Worm (Caenorhabditis elegans) whole organism, late embryonic: ENCODE data around the gene K05F6.8.

Experiments used
- C08G9.2 ChIP-seq: sonication (generic microtip); optimal IDR thresholded peaks from 2 replicates; lab custom pipeline; 2016; ENCODE audit warnings: mild to moderate bottlenecking, missing genetic modification characterization, moderate library complexity, missing compliant biosample characterization
- C38D4.7 ChIP-seq: fragments of 200-800 bp; sonication (Bioruptor generic); optimal IDR thresholded peaks from 2 replicates; lab custom pipeline; 2018; ENCODE audit warnings: mild to moderate bottlenecking, missing genetic modification characterization, moderate library complexity, missing compliant biosample characterization
- F13H6.1 ChIP-seq: sonication (generic microtip); optimal IDR thresholded peaks from 2 replicates; lab custom pipeline; 2016; ENCODE audit warnings: missing genetic modification characterization, missing compliant biosample characterization
- K02D7.2 ChIP-seq: sonication (generic microtip); optimal IDR thresholded peaks from 2 replicates; lab custom pipeline; 2017; ENCODE audit warnings: mild to moderate bottlenecking, missing genetic modification characterization, missing compliant biosample characterization
- K09A11.1 ChIP-seq: sonication (generic microtip); optimal IDR thresholded peaks from 2 replicates; lab custom pipeline; 2017; ENCODE audit warnings: antibody characterized with exemption, mild to moderate bottlenecking, missing genetic modification characterization, missing compliant biosample characterization; ENCODE audit not compliant: insufficient read depth
- T23F11.4 ChIP-seq: fragments of 200-800 bp; sonication (Bioruptor generic); optimal IDR thresholded peaks from 2 replicates; lab custom pipeline; 2018; ENCODE audit warnings: mild to moderate bottlenecking, missing genetic modification characterization, missing compliant biosample characterization
- Y22D7AL.16 ChIP-seq: sonication (generic microtip); optimal IDR thresholded peaks from 2 replicates; lab custom pipeline; 2016; ENCODE audit warnings: missing genetic modification characterization, missing compliant biosample characterization
- ama-1 ChIP-seq: fragments of 150-350 bp; optimal IDR thresholded peaks from 2 replicates; lab custom pipeline; 2014
- ceh-18 ChIP-seq: sonication (generic microtip); optimal IDR thresholded peaks from 2 replicates; lab custom pipeline; 2016; ENCODE audit warnings: missing genetic modification characterization, missing compliant biosample characterization
- ceh-22 ChIP-seq: sonication (generic microtip); optimal IDR thresholded peaks from 2 replicates; lab custom pipeline; 2017; ENCODE audit warnings: missing biosample characterization, missing genetic modification characterization
- ceh-24 ChIP-seq: sonication (generic microtip); optimal IDR thresholded peaks from 2 replicates; lab custom pipeline; 2016; ENCODE audit warnings: mild to moderate bottlenecking, missing genetic modification characterization, missing compliant biosample characterization
- ceh-31 ChIP-seq: sonication (generic microtip); optimal IDR thresholded peaks from 2 replicates; lab custom pipeline; 2016; ENCODE audit warnings: missing genetic modification characterization, missing compliant biosample characterization
- ceh-34 ChIP-seq: sonication (generic microtip); optimal IDR thresholded peaks from 2 replicates; lab custom pipeline; 2016; ENCODE audit warnings: mild to moderate bottlenecking, missing genetic modification characterization, missing compliant biosample characterization
- ceh-45 ChIP-seq: fragments of 200-800 bp; sonication (Bioruptor generic); IDR thresholded peaks from 2 replicates; pipeline ENCODE4 v1.3.6; 2022; ENCODE audit warnings: missing genetic modification reagents, missing genetic modification characterization, missing compliant biosample characterization
- ceh-6 ChIP-seq: fragments of 200-800 bp; sonication (Bioruptor generic); optimal IDR thresholded peaks from 2 replicates; lab custom pipeline; 2018; ENCODE audit warnings: mild to moderate bottlenecking, missing genetic modification characterization, missing compliant biosample characterization
- ceh-9 ChIP-seq: sonication (generic microtip); optimal IDR thresholded peaks from 2 replicates; lab custom pipeline; 2016; ENCODE audit warnings: mild to moderate bottlenecking, missing genetic modification characterization, inconsistent platforms, missing compliant biosample characterization
- che-1 ChIP-seq: sonication (generic microtip); optimal IDR thresholded peaks from 2 replicates; lab custom pipeline; 2016; ENCODE audit warnings: mild to moderate bottlenecking, missing genetic modification characterization, missing compliant biosample characterization
- dmd-4 ChIP-seq: sonication (generic microtip); optimal IDR thresholded peaks from 2 replicates; lab custom pipeline; 2016; ENCODE audit warnings: borderline replicate concordance, missing genetic modification characterization, missing compliant biosample characterization
- elt-2 ChIP-seq: sonication (generic microtip); optimal IDR thresholded peaks from 2 replicates; lab custom pipeline; 2016; ENCODE audit warnings: missing genetic modification reagents, missing genetic modification characterization, missing compliant biosample characterization
- ets-4 ChIP-seq: sonication (generic microtip); optimal IDR thresholded peaks from 2 replicates; lab custom pipeline; 2016; ENCODE audit warnings: missing genetic modification characterization, missing compliant biosample characterization
- fax-1 ChIP-seq: sonication (generic microtip); optimal IDR thresholded peaks from 2 replicates; lab custom pipeline; 2016; ENCODE audit warnings: missing genotype, missing genetic modification characterization, missing compliant biosample characterization
- fkh-10 ChIP-seq: fragments of 150-350 bp; optimal IDR thresholded peaks from 2 replicates; lab custom pipeline; 2014; ENCODE audit warnings: missing biosample characterization, missing genetic modification reagents, missing genetic modification characterization
- gmeb-2 ChIP-seq: sonication (generic microtip); optimal IDR thresholded peaks from 2 replicates; lab custom pipeline; 2016; ENCODE audit warnings: missing genetic modification characterization, inconsistent platforms, missing compliant biosample characterization
- hlh-13 ChIP-seq: fragments of 200-800 bp; sonication (Bioruptor generic); optimal IDR thresholded peaks from 2 replicates; lab custom pipeline; 2018; ENCODE audit warnings: mild to moderate bottlenecking, missing genetic modification characterization, missing compliant biosample characterization
- hlh-6 ChIP-seq: sonication (generic microtip); optimal IDR thresholded peaks from 2 replicates; lab custom pipeline; 2016; ENCODE audit warnings: missing genotype, missing genetic modification characterization, missing compliant biosample characterization
- hlh-8 ChIP-seq: sonication (generic microtip); optimal IDR thresholded peaks from 2 replicates; lab custom pipeline; 2016; ENCODE audit warnings: missing genotype, missing genetic modification characterization, missing compliant biosample characterization
- lin-11 ChIP-seq: fragments of 200-800 bp; sonication (Bioruptor generic); optimal IDR thresholded peaks from 2 replicates; lab custom pipeline; 2018; ENCODE audit warnings: mild to moderate bottlenecking, missing genetic modification characterization, missing compliant biosample characterization
- madf-2 ChIP-seq: sonication (generic microtip); optimal IDR thresholded peaks from 2 replicates; lab custom pipeline; 2017; ENCODE audit warnings: missing genetic modification characterization, missing compliant biosample characterization
- nfya-1 ChIP-seq: sonication (generic microtip); optimal IDR thresholded peaks from 2 replicates; lab custom pipeline; 2017; ENCODE audit warnings: missing genetic modification characterization, mild to moderate bottlenecking, missing compliant biosample characterization, antibody characterized with exemption, moderate library complexity
- nhr-232 ChIP-seq: sonication (generic microtip); optimal IDR thresholded peaks from 2 replicates; lab custom pipeline; 2016; ENCODE audit warnings: missing genetic modification characterization, missing compliant biosample characterization
- npax-4 ChIP-seq: sonication (generic microtip); optimal IDR thresholded peaks from 2 replicates; lab custom pipeline; 2016; ENCODE audit warnings: missing genetic modification characterization, missing compliant biosample characterization
- odd-2 ChIP-seq: sonication (generic microtip); optimal IDR thresholded peaks from 2 replicates; lab custom pipeline; 2017; ENCODE audit warnings: antibody characterized with exemption, mild to moderate bottlenecking, missing genetic modification characterization, missing compliant biosample characterization
- pha-4 ChIP-seq: fragments of 150-350 bp; optimal IDR thresholded peaks from 2 replicates; lab custom pipeline; 2018; ENCODE audit warnings: missing biosample characterization, missing genetic modification reagents, missing genetic modification characterization
- pros-1 ChIP-seq: fragments of 150-350 bp; optimal IDR thresholded peaks from 2 replicates; lab custom pipeline; 2014; ENCODE audit warnings: missing biosample characterization, missing genetic modification reagents, missing genetic modification characterization
- ref-2 ChIP-seq: sonication (generic microtip); optimal IDR thresholded peaks from 2 replicates; lab custom pipeline; 2016; ENCODE audit warnings: missing genetic modification characterization, missing compliant biosample characterization
- rnt-1 ChIP-seq: sonication (generic microtip); optimal IDR thresholded peaks from 2 replicates; lab custom pipeline; 2016; ENCODE audit warnings: missing genetic modification characterization, missing compliant biosample characterization
- sdc-2 ChIP-seq: sonication (generic microtip); optimal IDR thresholded peaks from 2 replicates; lab custom pipeline; 2016; ENCODE audit warnings: missing genotype, missing genetic modification characterization, missing compliant biosample characterization
- sox-4 ChIP-seq: sonication (generic microtip); optimal IDR thresholded peaks from 2 replicates; lab custom pipeline; 2017; ENCODE audit warnings: mild to moderate bottlenecking, missing genetic modification characterization, inconsistent platforms, missing compliant biosample characterization
- tbx-2 ChIP-seq: sonication (generic microtip); optimal IDR thresholded peaks from 2 replicates; lab custom pipeline; 2016; ENCODE audit warnings: missing genetic modification characterization, missing compliant biosample characterization
- ttx-3 ChIP-seq: sonication (generic microtip); optimal IDR thresholded peaks from 2 replicates; lab custom pipeline; 2016; ENCODE audit warnings: missing genetic modification reagents, missing genetic modification characterization, missing compliant biosample characterization
- unc-55 ChIP-seq: sonication (generic microtip); optimal IDR thresholded peaks from 2 replicates; lab custom pipeline; 2017; ENCODE audit warnings: missing biosample characterization, missing genetic modification reagents, missing genetic modification characterization
- unc-86 ChIP-seq: sonication (generic microtip); optimal IDR thresholded peaks from 2 replicates; lab custom pipeline; 2016; ENCODE audit warnings: missing genetic modification characterization, missing compliant biosample characterization
- zip-5 ChIP-seq: sonication (generic microtip); optimal IDR thresholded peaks from 2 replicates; lab custom pipeline; 2016; ENCODE audit warnings: missing genetic modification characterization, missing compliant biosample characterization

K05F6.8 gene

DNA sequence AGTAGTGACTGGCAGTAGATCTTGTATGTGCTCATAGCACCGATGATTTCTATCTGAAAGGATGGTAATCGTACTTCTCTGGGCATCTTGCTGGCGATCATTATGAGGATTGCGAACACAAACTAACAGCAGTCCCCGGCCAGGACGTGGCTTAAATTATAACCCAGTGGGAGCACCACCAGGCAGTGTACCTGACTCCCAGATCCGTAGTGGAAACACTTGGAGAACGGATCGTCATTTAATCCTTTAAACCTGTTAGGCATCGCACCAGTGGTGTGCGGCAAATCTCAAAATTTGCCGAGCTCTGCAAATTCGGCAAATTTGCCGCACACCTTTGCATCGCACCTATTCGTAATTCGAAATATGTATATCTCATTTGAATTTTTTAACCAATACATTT is at the start of gene K05F6.8:
TSS of gene K05F6.8 (minus strand) at position 101 of the 400 bp plus-strand sequence.
- no peak for TF ChIP-seq pros-1 (tag; lab: Kevin White, UChicago)
- TF ChIP-seq nhr-232 (tag; lab: Kevin White, UChicago) = no peak
- no peak for TF ChIP-seq ceh-24 (tag; lab: Kevin White, UChicago)
- TF ChIP-seq lin-11 = no peak
- no peak for TF ChIP-seq ceh-6 (GFP tag; lab: Kevin White, UChicago)
- TF ChIP-seq C38D4.7 (GFP tag; lab: Kevin White, UChicago) = no peak
- no peak for TF ChIP-seq gmeb-2 (tag; lab: Kevin White, UChicago)
- TF ChIP-seq ama-1 (lab: Kevin White, UChicago) = no peak
- no peak for TF ChIP-seq hlh-8 (tag; lab: Kevin White, UChicago)
- TF ChIP-seq tbx-2 = no peak
- no peak for TF ChIP-seq T23F11.4 (GFP tag; lab: Kevin White, UChicago)
- no peak for TF ChIP-seq K09A11.1 (tag; lab: Kevin White, UChicago)
- no peak for TF ChIP-seq pha-4
- TF ChIP-seq ref-2 (tag; lab: Kevin White, UChicago) = no peak
- TF ChIP-seq ttx-3 (tag; lab: Kevin White, UChicago) = no peak
- no peak for TF ChIP-seq hlh-6 (tag; lab: Kevin White, UChicago)
- TF ChIP-seq ceh-31 (tag; lab: Kevin White, UChicago) = no peak

DNA sequence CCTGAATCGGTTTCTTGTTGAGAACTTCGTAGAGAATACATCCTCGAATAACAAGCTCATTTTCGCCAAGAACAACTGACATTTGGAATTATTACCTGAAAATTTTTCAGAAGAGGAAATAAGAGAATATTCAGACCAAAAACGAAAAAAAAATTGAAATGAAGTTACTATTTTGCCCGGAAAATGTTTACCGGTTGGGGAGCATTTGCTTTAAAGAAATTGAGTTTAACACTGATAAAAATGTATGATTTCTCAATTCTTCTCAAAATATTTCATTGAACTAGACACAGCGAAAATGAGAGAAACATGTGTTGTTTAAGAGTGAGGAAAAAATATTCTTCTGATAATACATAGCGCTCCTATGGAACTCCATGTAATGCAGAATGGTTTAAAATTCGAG is 48.8 kb upstream of the K05F6.8 start, which contains the start of gene fbxa-165:
TSS of gene fbxa-165 (minus strand) at position 101 of the 400 bp plus-strand sequence.
- TF ChIP-seq madf-2 (tag; lab: Kevin White, UChicago) (no peak), unc-86 (tag; lab: Kevin White, UChicago) (no peak), ceh-22 (tag; lab: Kevin White, UChicago) (no peak), sox-4 (tag; lab: Kevin White, UChicago) (no peak), fax-1 (tag; lab: Kevin White, UChicago) (no peak), ceh-18 (no peak), odd-2 (tag; lab: Kevin White, UChicago) (no peak), hlh-13 (GFP tag; lab: Kevin White, UChicago) (no peak), zip-5 (tag; lab: Kevin White, UChicago) (no peak), C08G9.2 (tag; lab: Kevin White, UChicago) (no peak), C38D4.7 (GFP tag; lab: Kevin White, UChicago) (no peak), npax-4 (tag; lab: Kevin White, UChicago) (no peak), ceh-24 (tag; lab: Kevin White, UChicago) (no peak), dmd-4 (tag; lab: Kevin White, UChicago) (no peak), hlh-8 (tag; lab: Kevin White, UChicago) (no peak), che-1 (tag; lab: Kevin White, UChicago) (no peak), ceh-9 (tag; lab: Kevin White, UChicago) (no peak), lin-11 (no peak), elt-2 (tag; lab: Kevin White, UChicago) (no peak)

ce11 chrII:1613972-1614371 is 46.4 kb upstream of the K05F6.8 start, which contains the start of gene fbxa-164:
fbxa-164 (minus strand) TSS chrII:1614072.
- TF ChIP-seq ceh-45 (no peak), ceh-34 (tag; lab: Kevin White, UChicago) (no peak), rnt-1 (no peak), ceh-9 (tag; lab: Kevin White, UChicago) (no peak), fkh-10 (GFP tag; lab: Kevin White, UChicago) (no peak), sox-4 (tag; lab: Kevin White, UChicago) (no peak), Y22D7AL.16 (no peak), nfya-1 (tag; lab: Kevin White, UChicago) (no peak), F13H6.1 (tag; lab: Kevin White, UChicago) (no peak), hlh-6 (tag; lab: Kevin White, UChicago) (no peak), pha-4 (no peak), hlh-13 (GFP tag; lab: Kevin White, UChicago) (no peak), unc-55 (no peak), tbx-2 (no peak), K02D7.2 (tag; lab: Kevin White, UChicago) (no peak), ceh-18 (no peak), ets-4 (tag; lab: Kevin White, UChicago) (no peak), sdc-2 (no peak), pros-1 (tag; lab: Kevin White, UChicago) (no peak)
